Fruit fly (Drosophila melanogaster): Measurements from ENCODE around the gene Dsp1.

dm6 chrX:16334251-16334860 is 944 bp downstream of the Dsp1 start:
- TF ChIP-seq Clk (GFP tag; optimal IDR thresholded peaks at IDR 0.05) (no peak), CG7101 (tag; optimal IDR thresholded peaks at IDR 0.05) (no peak), CG11617 (GFP tag; optimal IDR thresholded peaks at IDR 0.05) (no peak), bab1 (GFP tag; optimal IDR thresholded peaks at IDR 0.05) (no peak), toe (GFP tag; optimal IDR thresholded peaks at IDR 0.05) (no peak)

All from whole organism, adult.